Worm (Caenorhabditis elegans) whole organism, L4 larva: ENCODE results near the gene Y67A10A.11.
A peak's percentile ranks its signal among the peaks of the same experiment; 100 is the strongest.

Source experiments
- D1046.2 ChIP-seq: fragments of 200-800 bp; sonication (Bioruptor generic); IDR thresholded peaks from 2 replicates; pipeline ENCODE4 v1.3.6; 2022; ENCODE audit warnings: missing genetic modification characterization, missing compliant biosample characterization
- F26F4.8 ChIP-seq: fragments of 200-800 bp; sonication (Bioruptor generic); conservative IDR thresholded peaks from 2 replicates; pipeline ENCODE4 v1.3.6; 2022; ENCODE audit warnings: missing genetic modification characterization, missing compliant biosample characterization
- F37D6.2 ChIP-seq: sonication (generic microtip); optimal IDR thresholded peaks from 2 replicates; lab custom pipeline; 2016; ENCODE audit warnings: mild to moderate bottlenecking, missing genetic modification characterization, missing compliant biosample characterization
- Y48G9A.11 ChIP-seq: fragments of 200-800 bp; sonication (Bioruptor generic); IDR thresholded peaks from 2 replicates; pipeline ENCODE4 v1.3.6; 2022; ENCODE audit warnings: missing genetic modification reagents, missing genetic modification characterization, missing compliant biosample characterization
- ZK546.5 ChIP-seq, 2 experiments: sonication (generic microtip); optimal IDR thresholded peaks; 2 replicates each; lab custom pipeline; 2017; ENCODE audit warnings: missing biosample characterization in 2 of 2, missing genetic modification characterization in 2 of 2
- aly-2 ChIP-seq: sonication (generic microtip); optimal IDR thresholded peaks from 2 replicates; lab custom pipeline; 2018; ENCODE audit warnings: missing biosample characterization, missing genetic modification characterization
- ama-1 ChIP-seq: fragments of 150-350 bp; optimal IDR thresholded peaks from 2 replicates; lab custom pipeline; 2014; ENCODE audit warnings: inconsistent platforms, mixed read lengths
- arid-1 ChIP-seq: fragments of 200-800 bp; sonication (Bioruptor generic); conservative IDR thresholded peaks from 2 replicates; pipeline ENCODE4 v1.3.6; 2022; ENCODE audit warnings: missing genetic modification reagents, missing genetic modification characterization, missing compliant biosample characterization
- ceh-20 ChIP-seq: fragments of 200-800 bp; sonication (Bioruptor generic); IDR thresholded peaks from 2 replicates; pipeline ENCODE4 v1.3.6; 2022; ENCODE audit warnings: missing genetic modification reagents, missing genetic modification characterization, missing compliant biosample characterization
- ceh-28 ChIP-seq: fragments of 150-350 bp; optimal IDR thresholded peaks from 2 replicates; lab custom pipeline; 2014; ENCODE audit warnings: missing biosample characterization, missing genetic modification reagents, missing genetic modification characterization
- ceh-32 ChIP-seq: sonication (generic microtip); optimal IDR thresholded peaks from 2 replicates; lab custom pipeline; 2016; ENCODE audit warnings: mild to moderate bottlenecking, missing genetic modification characterization, missing compliant biosample characterization; ENCODE audit not compliant: poor library complexity
- ceh-44 ChIP-seq: fragments of 200-800 bp; sonication (Bioruptor generic); IDR thresholded peaks from 2 replicates; pipeline ENCODE4 v1.3.6; 2022; ENCODE audit warnings: missing genetic modification reagents, missing genetic modification characterization, missing compliant biosample characterization
- ceh-62 ChIP-seq: sonication (generic microtip); optimal IDR thresholded peaks from 2 replicates; lab custom pipeline; 2017; ENCODE audit warnings: missing biosample characterization, missing genetic modification characterization
- ces-1 ChIP-seq: fragments of 150-350 bp; sonication (generic microtip); optimal IDR thresholded peaks from 4 replicates; lab custom pipeline; 2014; ENCODE audit warnings: missing biosample characterization, missing genetic modification reagents, missing genetic modification characterization
- dmd-6 ChIP-seq: fragments of 200-800 bp; sonication (Bioruptor generic); IDR thresholded peaks from 2 replicates; pipeline ENCODE4 v1.3.6; 2022; ENCODE audit warnings: missing genetic modification reagents, missing genetic modification characterization, missing compliant biosample characterization
- dmd-9 ChIP-seq: fragments of 200-800 bp; sonication (Bioruptor generic); IDR thresholded peaks from 2 replicates; pipeline ENCODE4 v1.3.6; 2022; ENCODE audit warnings: missing genetic modification reagents, missing genetic modification characterization, missing compliant biosample characterization
- dpl-1 ChIP-seq: fragments of 150-350 bp; optimal IDR thresholded peaks from 2 replicates; lab custom pipeline; 2014; ENCODE audit warnings: missing biosample characterization, missing genetic modification reagents, missing genetic modification characterization
- dve-1 ChIP-seq: sonication (generic microtip); optimal IDR thresholded peaks from 2 replicates; lab custom pipeline; 2017; ENCODE audit warnings: antibody characterized with exemption, mild to moderate bottlenecking, missing genetic modification characterization, missing compliant biosample characterization; ENCODE audit not compliant: insufficient read depth
- fos-1 ChIP-seq: fragments of 150-350 bp; optimal IDR thresholded peaks from 2 replicates; lab custom pipeline; 2014; ENCODE audit warnings: missing biosample characterization, missing genetic modification characterization
- gei-8 ChIP-seq: fragments of 200-800 bp; sonication (Bioruptor generic); optimal IDR thresholded peaks from 2 replicates; lab custom pipeline; 2018; ENCODE audit warnings: mild to moderate bottlenecking, missing genetic modification characterization, missing compliant biosample characterization
- hlh-11 ChIP-seq: fragments of 200-800 bp; sonication (Bioruptor generic); optimal IDR thresholded peaks from 2 replicates; lab custom pipeline; 2018; ENCODE audit warnings: mild to moderate bottlenecking, missing genetic modification characterization, missing compliant biosample characterization
- hlh-30 ChIP-seq: sonication (generic microtip); optimal IDR thresholded peaks from 2 replicates; lab custom pipeline; 2017; ENCODE audit warnings: antibody characterized with exemption, mild to moderate bottlenecking, missing genetic modification characterization, missing compliant biosample characterization; ENCODE audit not compliant: insufficient read depth
- lin-38 ChIP-seq: fragments of 200-800 bp; sonication (Bioruptor generic); IDR thresholded peaks from 2 replicates; pipeline ENCODE4 v1.3.6; 2022; ENCODE audit warnings: missing genetic modification reagents, missing genetic modification characterization, missing compliant biosample characterization
- lir-3 ChIP-seq: sonication (generic microtip); optimal IDR thresholded peaks from 2 replicates; lab custom pipeline; 2016; ENCODE audit warnings: mild to moderate bottlenecking, missing genetic modification characterization, missing compliant biosample characterization
- lsy-2 ChIP-seq, 2 experiments: fragments of 150-350 bp in 1 of 2; sonication (generic microtip) in 1 of 2; optimal IDR thresholded peaks; 2 replicates each; lab custom pipeline; 2014 to 2017; ENCODE audit warnings: missing biosample characterization in 2 of 2, missing genetic modification characterization in 2 of 2
- madf-9 ChIP-seq: fragments of 200-800 bp; sonication (Bioruptor generic); conservative IDR thresholded peaks from 2 replicates; pipeline ENCODE4 v1.3.6; 2022; ENCODE audit warnings: missing genetic modification reagents, missing genetic modification characterization, missing compliant biosample characterization
- mdt-29 ChIP-seq: fragments of 200-800 bp; sonication (Bioruptor generic); IDR thresholded peaks from 2 replicates; pipeline ENCODE4 v1.3.6; 2022; ENCODE audit warnings: missing genetic modification reagents, missing genetic modification characterization, missing compliant biosample characterization
- mep-1 ChIP-seq: fragments of 150-350 bp; sonication (generic microtip); optimal IDR thresholded peaks from 3 replicates; lab custom pipeline; 2014; ENCODE audit warnings: missing biosample characterization, missing genetic modification characterization
- nhr-237 ChIP-seq: sonication (generic microtip); optimal IDR thresholded peaks from 2 replicates; lab custom pipeline; 2017; ENCODE audit warnings: missing biosample characterization, missing genetic modification characterization
- nhr-41 ChIP-seq: fragments of 200-800 bp; sonication (Bioruptor generic); IDR thresholded peaks from 2 replicates; pipeline ENCODE4 v1.3.6; 2022; ENCODE audit warnings: missing genetic modification reagents, missing genetic modification characterization, missing compliant biosample characterization
- nhr-42 ChIP-seq: fragments of 200-800 bp; sonication (Bioruptor generic); IDR thresholded peaks from 2 replicates; pipeline ENCODE4 v1.3.6; 2022; ENCODE audit warnings: missing genetic modification characterization, missing compliant biosample characterization
- nhr-6 ChIP-seq: fragments of 150-350 bp; optimal IDR thresholded peaks from 2 replicates; lab custom pipeline; 2014; ENCODE audit warnings: missing biosample characterization, missing genetic modification characterization
- nhr-77 ChIP-seq: fragments of 150-350 bp; optimal IDR thresholded peaks from 2 replicates; lab custom pipeline; 2014; ENCODE audit warnings: missing biosample characterization, missing genetic modification characterization
- php-3 ChIP-seq: fragments of 200-800 bp; sonication (Bioruptor generic); IDR thresholded peaks from 2 replicates; pipeline ENCODE4 v1.3.6; 2022; ENCODE audit warnings: missing genetic modification reagents, missing genetic modification characterization, missing compliant biosample characterization
- rbr-2 ChIP-seq: sonication (generic microtip); optimal IDR thresholded peaks from 2 replicates; lab custom pipeline; 2016; ENCODE audit warnings: missing genotype, missing genetic modification characterization, missing compliant biosample characterization
- sdz-12 ChIP-seq: fragments of 200-800 bp; sonication (Bioruptor generic); optimal IDR thresholded peaks from 2 replicates; lab custom pipeline; 2018; ENCODE audit warnings: mild to moderate bottlenecking, missing genetic modification characterization, missing compliant biosample characterization
- skn-1 ChIP-seq: fragments of 150-350 bp; optimal IDR thresholded peaks from 2 replicates; lab custom pipeline; 2014; ENCODE audit warnings: missing biosample characterization, missing genetic modification characterization
- snpc-1.2 ChIP-seq: fragments of 200-800 bp; sonication (Bioruptor generic); IDR thresholded peaks from 2 replicates; pipeline ENCODE4 v1.3.6; 2022; ENCODE audit warnings: missing genetic modification reagents, missing genetic modification characterization, missing compliant biosample characterization
- snpc-4 ChIP-seq: fragments of 150-350 bp; optimal IDR thresholded peaks from 2 replicates; lab custom pipeline; 2014; ENCODE audit warnings: missing biosample characterization, missing genetic modification characterization
- spr-1 ChIP-seq: sonication (generic microtip); optimal IDR thresholded peaks from 2 replicates; lab custom pipeline; 2016; ENCODE audit warnings: mild to moderate bottlenecking, missing genetic modification characterization, missing compliant biosample characterization
- tag-97 ChIP-seq: fragments of 200-800 bp; sonication (Bioruptor generic); IDR thresholded peaks from 2 replicates; pipeline ENCODE4 v1.3.6; 2022; ENCODE audit warnings: missing genetic modification characterization, missing compliant biosample characterization
- tra-1 ChIP-seq: fragments of 200-800 bp; sonication (Bioruptor generic); IDR thresholded peaks from 2 replicates; pipeline ENCODE4 v1.3.6; 2022; ENCODE audit warnings: missing genetic modification reagents, missing genetic modification characterization, missing compliant biosample characterization
- unc-130 ChIP-seq: sonication (generic microtip); optimal IDR thresholded peaks from 2 replicates; lab custom pipeline; 2016; ENCODE audit warnings: missing genetic modification reagents, missing genetic modification characterization, missing compliant biosample characterization
- vab-7 ChIP-seq: fragments of 200-800 bp; sonication (Bioruptor generic); IDR thresholded peaks from 2 replicates; pipeline ENCODE4 v1.3.6; 2022; ENCODE audit warnings: missing genetic modification reagents, missing genetic modification characterization, missing compliant biosample characterization
- zag-1 ChIP-seq: fragments of 150-350 bp; optimal IDR thresholded peaks from 2 replicates; lab custom pipeline; 2014; ENCODE audit warnings: missing biosample characterization, missing genetic modification characterization
- ztf-11 ChIP-seq: fragments of 150-350 bp; optimal IDR thresholded peaks from 2 replicates; lab custom pipeline; 2014; ENCODE audit warnings: missing biosample characterization, missing genetic modification characterization
- ztf-7 ChIP-seq: fragments of 150-350 bp; optimal IDR thresholded peaks from 2 replicates; lab custom pipeline; 2014; ENCODE audit warnings: missing biosample characterization, missing genetic modification characterization

Gene Y67A10A.11

ce11 chrIV:14337757-14338156 is 2.0 kb upstream of the Y67A10A.11 start, which contains the start of gene Y67A10A.2:
TSS of gene Y67A10A.2 (plus strand) at chrIV:14338057.
- TF ChIP-seq nhr-6 (tag; lab: Kevin White, UChicago) (no peak), tra-1 (GFP tag; lab: Robert Waterston, UW) (no peak), mep-1 (tag; lab: Kevin White, UChicago) (no peak), arid-1 (GFP tag; lab: Robert Waterston, UW) (no peak), ceh-20 (no peak), lin-38 (no peak), ces-1 (GFP tag; lab: Kevin White, UChicago) (no peak), aly-2 (tag; lab: Kevin White, UChicago) (no peak), tag-97 (GFP tag; lab: Robert Waterston, UW) (no peak), dpl-1 (no peak), lsy-2 (tag; optimal IDR thresholded peaks at IDR 0.05; lab: Kevin White, UChicago) (no peak)
- TF ChIP-seq, all 104 proteins: peak for 0

ce11 chrIV:14343756-14344155 is 4.0 kb downstream of the Y67A10A.11 start, which contains the start of gene srlf-28:
TSS of gene srlf-28 (minus strand) at chrIV:14343856.
- no peak for TF ChIP-seq ces-1 (GFP tag; lab: Kevin White, UChicago)
- no peak for TF ChIP-seq nhr-41 (GFP tag; lab: Robert Waterston, UW)
- no peak for TF ChIP-seq snpc-4 (tag; lab: Kevin White, UChicago)
- no peak for TF ChIP-seq D1046.2
- TF ChIP-seq dmd-6, result no peak
- no peak for TF ChIP-seq vab-7
- no peak for TF ChIP-seq ceh-44 (GFP tag; lab: Robert Waterston, UW)
- TF ChIP-seq nhr-77, result no peak
- TF ChIP-seq unc-130 (GFP tag; lab: Kevin White, UChicago), result no peak
- no peak for TF ChIP-seq mdt-29 (GFP tag; lab: Robert Waterston, UW)
- TF ChIP-seq ceh-32 (tag; lab: Kevin White, UChicago), result no peak
- no peak for TF ChIP-seq sdz-12 (GFP tag; lab: Kevin White, UChicago)
- TF ChIP-seq php-3 (GFP tag; lab: Robert Waterston, UW), result no peak
- no peak for TF ChIP-seq nhr-6 (tag; lab: Kevin White, UChicago)
- no peak for TF ChIP-seq gei-8
- no peak for TF ChIP-seq ceh-62
- no peak for TF ChIP-seq F26F4.8 (GFP tag; lab: Robert Waterston, UW)
- no peak for TF ChIP-seq ztf-7 (tag; lab: Kevin White, UChicago)
- no peak for TF ChIP-seq zag-1 (tag; lab: Kevin White, UChicago)

ce11 chrIV:14350651-14351050 is 10.9 kb downstream of the Y67A10A.11 start, which contains the start of gene oac-56:
TSS of gene oac-56 (minus strand) at chrIV:14350751.
- TF ChIP-seq ceh-28 (tag; lab: Kevin White, UChicago) (no peak), mep-1 (tag; lab: Kevin White, UChicago) (no peak), hlh-30 (tag; lab: Kevin White, UChicago) (no peak), madf-9 (GFP tag; lab: Robert Waterston, UW) (no peak), fos-1 (tag; lab: Kevin White, UChicago) (no peak), spr-1 (tag; lab: Kevin White, UChicago) (no peak), nhr-237 (no peak), nhr-41 (GFP tag; lab: Robert Waterston, UW) (no peak)

ce11 chrIV:14356120-14356519 is 16.4 kb downstream of the Y67A10A.11 start:
- TF ChIP-seq dmd-9 (GFP tag; lab: Robert Waterston, UW), result no peak
- no peak for TF ChIP-seq skn-1 (tag; lab: Kevin White, UChicago)
- no peak for TF ChIP-seq nhr-42 (GFP tag; lab: Robert Waterston, UW)
- TF ChIP-seq ama-1 (lab: Kevin White, UChicago), result no peak
- no peak for TF ChIP-seq snpc-1.2
- peak; percentile 30 for TF ChIP-seq rbr-2 (tag; lab: Kevin White, UChicago)
- TF ChIP-seq ZK546.5 (tag; optimal IDR thresholded peaks at IDR 0.05; lab: Kevin White, UChicago), result no peak
- no peak for TF ChIP-seq ztf-11 (tag; lab: Kevin White, UChicago)
- no peak for TF ChIP-seq F26F4.8 (GFP tag; lab: Robert Waterston, UW)
- TF ChIP-seq hlh-11 (tag; lab: Kevin White, UChicago), result no peak
- TF ChIP-seq lir-3 (tag; lab: Kevin White, UChicago), result no peak
- no peak for TF ChIP-seq Y48G9A.11 (GFP tag; lab: Robert Waterston, UW)
- peak; percentile 28 for TF ChIP-seq hlh-30 (tag; lab: Kevin White, UChicago)
- peak; percentile 4 for TF ChIP-seq F37D6.2 (tag; lab: Kevin White, UChicago)
- no peak for TF ChIP-seq lin-38
- no peak for TF ChIP-seq snpc-4 (tag; lab: Kevin White, UChicago)
- TF ChIP-seq dpl-1, result no peak
- TF ChIP-seq dve-1 (tag; lab: Kevin White, UChicago), result no peak
- no peak for TF ChIP-seq arid-1 (GFP tag; lab: Robert Waterston, UW)
